Worm (Caenorhabditis elegans) whole organism, midembryonic: Measurements from ENCODE around the gene Y75B8A.25.

Experiments used
- T22C8.4 ChIP-seq: fragments of 200-800 bp; sonication (Bioruptor generic); IDR thresholded peaks from 2 replicates; pipeline ENCODE4 v1.3.6; 2022; ENCODE audit warnings: missing genetic modification characterization, missing compliant biosample characterization
- cog-1 ChIP-seq: sonication (generic microtip); optimal IDR thresholded peaks from 2 replicates; lab custom pipeline; 2016; ENCODE audit warnings: missing genetic modification characterization, missing compliant biosample characterization
- flt-1 ChIP-seq: fragments of 200-800 bp; sonication (Bioruptor generic); IDR thresholded peaks from 2 replicates; pipeline ENCODE4 v1.3.6; 2022; ENCODE audit warnings: missing genetic modification characterization, missing compliant biosample characterization
- klf-2 ChIP-seq: fragments of 200-800 bp; sonication (Bioruptor generic); conservative IDR thresholded peaks from 2 replicates; pipeline ENCODE4 v1.3.6; 2022; ENCODE audit warnings: missing genetic modification reagents, missing genetic modification characterization, missing compliant biosample characterization
- med-1 ChIP-seq: sonication (generic microtip); optimal IDR thresholded peaks from 2 replicates; lab custom pipeline; 2017; ENCODE audit warnings: missing genetic modification characterization, mild to moderate bottlenecking, missing compliant biosample characterization, antibody characterized with exemption, missing genetic modification reagents; ENCODE audit not compliant: insufficient read depth
- ref-1 ChIP-seq: fragments of 200-800 bp; sonication (Bioruptor generic); conservative IDR thresholded peaks from 2 replicates; pipeline ENCODE4 v1.3.6; 2022; ENCODE audit warnings: missing genetic modification reagents, missing genetic modification characterization, missing compliant biosample characterization
- tab-1 ChIP-seq: fragments of 200-800 bp; sonication (Bioruptor generic); IDR thresholded peaks from 2 replicates; pipeline ENCODE4 v1.3.6; 2022; ENCODE audit warnings: missing genetic modification characterization, missing compliant biosample characterization
- ztf-23 ChIP-seq: fragments of 200-800 bp; sonication (Bioruptor generic); IDR thresholded peaks from 2 replicates; pipeline ENCODE4 v1.3.6; 2022; ENCODE audit warnings: missing genetic modification reagents, missing genetic modification characterization, missing compliant biosample characterization
- ztf-29 ChIP-seq: fragments of 200-800 bp; sonication (Bioruptor generic); IDR thresholded peaks from 2 replicates; pipeline ENCODE4 v1.3.6; 2022; ENCODE audit warnings: missing genetic modification reagents, missing genetic modification characterization, missing compliant biosample characterization

The Y75B8A.25 gene

DNA sequence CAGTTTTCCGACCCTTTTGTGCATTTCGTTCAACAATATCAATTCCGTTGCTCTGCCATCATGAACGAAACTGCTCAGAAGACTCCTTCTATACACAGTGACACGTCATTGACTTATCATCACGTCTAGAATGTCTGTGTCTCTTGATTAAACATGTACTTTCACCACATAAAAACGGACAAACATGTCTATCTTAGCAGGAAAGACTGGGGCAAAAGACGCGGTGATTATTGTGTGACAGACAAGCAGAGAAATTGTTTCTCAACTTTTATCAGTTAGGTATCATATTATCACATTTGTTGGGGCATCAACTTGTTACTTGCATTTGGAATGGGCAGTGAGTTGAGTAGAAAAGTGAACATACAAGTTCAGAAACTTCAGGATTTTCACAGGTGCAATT is 51.4 kb downstream of the Y75B8A.25 start:
- TF ChIP-seq T22C8.4: no peak
- no peak for TF ChIP-seq ztf-29 (GFP tag; lab: Robert Waterston, UW)
- no peak for TF ChIP-seq ref-1 (GFP tag; lab: Robert Waterston, UW)
- TF ChIP-seq tab-1 (GFP tag; lab: Robert Waterston, UW): no peak
- no peak for TF ChIP-seq cog-1 (tag; lab: Kevin White, UChicago)
- TF ChIP-seq med-1 (GFP tag; lab: Kevin White, UChicago): no peak
- TF ChIP-seq klf-2: no peak
- TF ChIP-seq flt-1 (GFP tag; lab: Robert Waterston, UW): no peak
- TF ChIP-seq ztf-23: no peak

DNA sequence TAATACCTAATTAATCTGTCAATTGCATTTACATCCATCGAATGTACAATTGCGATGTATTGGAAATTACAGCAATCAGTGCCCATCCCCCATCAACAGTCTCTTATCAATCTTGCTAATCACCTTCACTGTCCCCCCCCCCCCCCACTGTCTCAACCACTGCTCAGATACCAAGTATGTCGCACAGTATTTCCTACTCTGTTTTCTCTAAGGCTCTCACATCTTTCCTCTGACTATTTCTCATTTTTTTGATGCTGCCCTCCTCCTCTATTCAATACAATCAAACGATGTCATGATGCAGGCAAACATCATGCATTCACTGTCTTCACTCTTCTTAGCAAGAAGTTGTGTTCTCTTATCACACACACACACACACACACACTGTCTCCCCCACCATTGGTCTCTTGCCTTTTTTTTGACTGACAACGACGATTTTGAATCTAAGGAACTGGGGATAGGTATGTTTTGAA is 53.7 kb downstream of the Y75B8A.25 start, which contains the start of the genes zip-12 and Y75B8A.63:
TSS of gene zip-12 (plus strand) at position 387 of the 470 bp plus-strand sequence.
TSS of gene Y75B8A.63 (plus strand) at position 420 of the 470 bp plus-strand sequence.
- TF ChIP-seq tab-1 (GFP tag; lab: Robert Waterston, UW) (no peak), ztf-29 (GFP tag; lab: Robert Waterston, UW) (no peak), klf-2 (no peak), cog-1 (tag; lab: Kevin White, UChicago) (no peak), ztf-23 (no peak), flt-1 (GFP tag; lab: Robert Waterston, UW) (no peak), med-1 (GFP tag; lab: Kevin White, UChicago) (no peak), ref-1 (GFP tag; lab: Robert Waterston, UW) (no peak)

DNA sequence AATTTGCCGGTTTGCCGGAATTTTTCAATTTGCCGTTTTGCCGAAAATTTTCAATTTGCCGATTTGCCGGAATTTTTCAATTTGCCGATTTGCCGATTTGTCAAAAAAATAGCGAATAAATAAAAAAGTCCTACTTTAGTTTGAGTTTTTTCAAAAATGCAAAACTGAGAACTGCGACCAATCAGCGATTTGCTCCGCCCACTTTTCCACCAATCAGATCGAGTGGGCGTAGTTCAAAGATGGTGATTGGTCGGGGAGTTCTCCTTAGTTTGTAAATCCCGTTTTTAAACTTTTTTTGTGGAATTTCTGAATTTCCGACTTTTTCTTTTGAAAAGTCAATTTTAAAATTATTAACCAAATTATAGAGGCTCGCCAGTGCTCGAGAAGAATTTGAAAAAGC is 57.5 kb downstream of the Y75B8A.25 start:
- TF ChIP-seq flt-1 (GFP tag; lab: Robert Waterston, UW) (no peak), T22C8.4 (no peak), tab-1 (GFP tag; lab: Robert Waterston, UW) (no peak), ztf-29 (GFP tag; lab: Robert Waterston, UW) (no peak), ztf-23 (no peak)
